Fruit fly (Drosophila melanogaster) whole organism, wandering third instar larva: ENCODE results near the gene CG16717.
A peak's percentile ranks its signal among the peaks of the same experiment; 100 is the strongest.

ENCODE experiments used
- Abd-B ChIP-seq: fragments of >200 bp; optimal IDR thresholded peaks from 2 replicates; lab custom pipeline; 2017; ENCODE audit warnings: missing biosample characterization, missing genetic modification characterization
- CG32264 ChIP-seq: fragments of 200-800 bp; sonication (Bioruptor generic); optimal IDR thresholded peaks from 2 replicates; lab custom pipeline; 2016; ENCODE audit warnings: missing biosample characterization, missing genetic modification characterization
- CrebA ChIP-seq: fragments of 200-800 bp; sonication (Bioruptor generic); optimal IDR thresholded peaks from 2 replicates; lab custom pipeline; 2016; ENCODE audit warnings: missing biosample characterization, mild to moderate bottlenecking, missing genetic modification characterization, borderline replicate concordance
- Dfd ChIP-seq: fragments of >200 bp; optimal IDR thresholded peaks from 2 replicates; lab custom pipeline; 2017; ENCODE audit warnings: missing biosample characterization, missing genetic modification characterization
- HLH106 ChIP-seq: fragments of 200-800 bp; optimal IDR thresholded peaks from 3 replicates; lab custom pipeline; 2019; ENCODE audit warnings: missing biosample characterization, mild to moderate bottlenecking, missing genetic modification characterization, moderate library complexity
- Hnf4 ChIP-seq: fragments of 200-800 bp; sonication (Bioruptor generic); optimal IDR thresholded peaks from 2 replicates; lab custom pipeline; 2016; ENCODE audit warnings: missing biosample characterization, mild to moderate bottlenecking, missing genetic modification characterization
- Hr78 ChIP-seq: fragments of >200 bp; optimal IDR thresholded peaks from 2 replicates; lab custom pipeline; 2017; ENCODE audit warnings: missing biosample characterization, missing genetic modification characterization
- Hr83 ChIP-seq: fragments of 200-300 bp; sonication (Bioruptor generic); optimal IDR thresholded peaks from 2 replicates; lab custom pipeline; 2016; ENCODE audit warnings: missing biosample characterization, mild to moderate bottlenecking, missing genetic modification characterization, moderate library complexity; ENCODE audit not compliant: poor library complexity, severe bottlenecking
- Jra ChIP-seq: sonication (Bioruptor generic); optimal IDR thresholded peaks from 2 replicates; lab custom pipeline; 2016; ENCODE audit warnings: missing biosample characterization, missing genetic modification characterization
- N ChIP-seq: fragments of >200 bp; optimal IDR thresholded peaks from 2 replicates; lab custom pipeline; 2018; ENCODE audit warnings: missing biosample characterization, missing external identifiers, missing genetic modification characterization
- Rel ChIP-seq, 2 experiments: fragments of 200-800 bp; sonication (Bioruptor generic) in 1 of 2; optimal IDR thresholded peaks; 2 replicates in 1 of 2; 3 replicates in 1 of 2; lab custom pipeline; 2016 to 2019; ENCODE audit warnings: mild to moderate bottlenecking in 2 of 2, missing biosample characterization in 2 of 2, missing genetic modification characterization in 2 of 2, moderate library complexity in 1 of 2
- br ChIP-seq: fragments of 200-800 bp; sonication (Bioruptor generic); optimal IDR thresholded peaks from 2 replicates; lab custom pipeline; 2016; ENCODE audit warnings: missing biosample characterization, missing genetic modification characterization
- brk ChIP-seq: fragments of 200-800 bp; sonication (Bioruptor generic); optimal IDR thresholded peaks from 2 replicates; lab custom pipeline; 2016; ENCODE audit warnings: missing biosample characterization, mild to moderate bottlenecking, missing genetic modification characterization
- dl ChIP-seq, 2 experiments: fragments of 175-275, 200-275 bp in 1 of 2; fragments of 200-275 bp in 1 of 2; sonication (Bioruptor generic); optimal IDR thresholded peaks; lab custom pipeline; 2018; ENCODE audit warnings: mild to moderate bottlenecking in 2 of 2, missing biosample characterization in 2 of 2, missing genetic modification characterization in 2 of 2, moderate library complexity in 2 of 2; ENCODE audit not compliant: partially characterized antibody in 2 of 2, insufficient read depth in 1 of 2
- dmrt93B ChIP-seq: fragments of 200-800 bp; sonication (Bioruptor generic); optimal IDR thresholded peaks from 2 replicates; lab custom pipeline; 2018; ENCODE audit warnings: missing biosample characterization, mild to moderate bottlenecking, missing genetic modification characterization
- dsf ChIP-seq: sonication (Bioruptor generic); optimal IDR thresholded peaks from 2 replicates; lab custom pipeline; 2016; ENCODE audit warnings: missing biosample characterization, missing genetic modification characterization, borderline replicate concordance
- ey ChIP-seq: fragments of 200-800 bp; sonication (Bioruptor generic); optimal IDR thresholded peaks from 2 replicates; lab custom pipeline; 2016; ENCODE audit warnings: missing biosample characterization, missing genetic modification characterization
- foxo ChIP-seq, 2 experiments: fragments of 200-800 bp; sonication (Bioruptor generic); optimal IDR thresholded peaks; 2 replicates in 1 of 2; 3 replicates in 1 of 2; lab custom pipeline; 2016 to 2017; ENCODE audit warnings: missing biosample characterization in 2 of 2, missing genetic modification characterization in 2 of 2
- fru ChIP-seq: fragments of 200-800 bp; sonication (Bioruptor generic); optimal IDR thresholded peaks from 3 replicates; lab custom pipeline; 2016; ENCODE audit warnings: missing biosample characterization, mild to moderate bottlenecking, missing genetic modification characterization
- jim ChIP-seq: fragments of 175-275, 200-325 bp; sonication (Bioruptor generic); optimal IDR thresholded peaks from 2 replicates; lab custom pipeline; 2016; ENCODE audit warnings: missing biosample characterization, mild to moderate bottlenecking, missing genetic modification characterization
- lola ChIP-seq: fragments of >200 bp; optimal IDR thresholded peaks from 2 replicates; lab custom pipeline; 2017; ENCODE audit warnings: missing biosample characterization, missing genetic modification characterization
- psq ChIP-seq: fragments of 200-800 bp; sonication (Bioruptor generic); optimal IDR thresholded peaks from 3 replicates; lab custom pipeline; 2017; ENCODE audit warnings: missing biosample characterization, mild to moderate bottlenecking, missing genetic modification characterization, moderate library complexity
- rgr ChIP-seq: fragments of 200-800 bp; sonication (Bioruptor generic); optimal IDR thresholded peaks from 3 replicates; lab custom pipeline; 2016; ENCODE audit warnings: missing biosample characterization, mild to moderate bottlenecking, missing genetic modification characterization
- sage ChIP-seq: fragments of 200-800 bp; sonication (Bioruptor generic); optimal IDR thresholded peaks from 2 replicates; lab custom pipeline; 2016; ENCODE audit warnings: missing biosample characterization, mild to moderate bottlenecking, missing genetic modification characterization
- sv ChIP-seq: fragments of 200-800 bp; sonication (Bioruptor generic); optimal IDR thresholded peaks from 3 replicates; lab custom pipeline; 2016; ENCODE audit warnings: missing biosample characterization, missing genetic modification characterization
- tai ChIP-seq: sonication (Bioruptor generic); optimal IDR thresholded peaks from 2 replicates; lab custom pipeline; 2016; ENCODE audit warnings: missing biosample characterization, missing genetic modification characterization

CG16717 gene

dm6 chr3L:9703495-9703894 is 24.5 kb downstream of the CG16717 start, which contains the start of gene CG6761:
Gene CG6761, minus strand, starts transcription at chr3L:9703595.
- TF ChIP-seq rgr (GFP tag; lab: Kevin White, UChicago) (no peak), ey (no peak), dmrt93B (GFP tag; lab: Kevin White, UChicago) (no peak), CrebA (GFP tag; lab: Kevin White, UChicago) (no peak), Rel (GFP tag; optimal IDR thresholded peaks at IDR 0.05; lab: Kevin White, UChicago) (no peak), Rel (tag; optimal IDR thresholded peaks at IDR 0.05; lab: Kevin White, UChicago) (no peak), N (GFP tag; lab: Kevin White, UChicago) (no peak), Hnf4 (GFP tag; lab: Kevin White, UChicago) (no peak), Hr78 (GFP tag; lab: Kevin White, UChicago) (no peak)

- TF ChIP-seq N (GFP tag; lab: Kevin White, UChicago) (no peak), fru (GFP tag; lab: Kevin White, UChicago) (no peak), sage (no peak), Rel (GFP tag; optimal IDR thresholded peaks at IDR 0.05; lab: Kevin White, UChicago) (no peak), Rel (tag; optimal IDR thresholded peaks at IDR 0.05; lab: Kevin White, UChicago) (peak; percentile 38), Jra (GFP tag; lab: Kevin White, UChicago) (no peak), dsf (no peak), brk (GFP tag; lab: Kevin White, UChicago) (no peak)
Observed at dm6 chr3L:9704162-9704748, 25.3 kb downstream of the CG16717 start, which contains the start of gene CG16711. Gene CG16711, plus strand, starts transcription at chr3L:9704331.

- TF ChIP-seq psq (GFP tag; lab: Kevin White, UChicago): no peak
- TF ChIP-seq Dfd (GFP tag; lab: Kevin White, UChicago): no peak
- no peak for TF ChIP-seq lola (GFP tag; lab: Kevin White, UChicago)
- TF ChIP-seq Abd-B (GFP tag; lab: Kevin White, UChicago): no peak
- no peak for TF ChIP-seq br (GFP tag; lab: Kevin White, UChicago)
- no peak for TF ChIP-seq CrebA (GFP tag; lab: Kevin White, UChicago)
- no peak for TF ChIP-seq sage
- TF ChIP-seq dl (GFP tag; optimal IDR thresholded peaks at IDR 0.05; lab: Kevin White, UChicago; ENCODE audit: insufficient read depth in 1 of 2, partially characterized antibody in 2 of 2): no peak
- no peak for TF ChIP-seq rgr (GFP tag; lab: Kevin White, UChicago)
- TF ChIP-seq dsf: no peak
- TF ChIP-seq Hr78 (GFP tag; lab: Kevin White, UChicago): no peak
- TF ChIP-seq foxo (GFP tag; optimal IDR thresholded peaks at IDR 0.05; lab: Kevin White, UChicago): no peak
- no peak for TF ChIP-seq tai (GFP tag; lab: Kevin White, UChicago)
- TF ChIP-seq Hr83 (GFP tag; lab: Kevin White, UChicago): no peak
Observed at dm6 chr3L:9705591-9705990, 26.6 kb downstream of the CG16717 start.

- TF ChIP-seq Abd-B (GFP tag; lab: Kevin White, UChicago): no peak
- TF ChIP-seq Dfd (GFP tag; lab: Kevin White, UChicago): peak; percentile 96
- no peak for TF ChIP-seq jim
- no peak for TF ChIP-seq rgr (GFP tag; lab: Kevin White, UChicago)
- TF ChIP-seq fru (GFP tag; lab: Kevin White, UChicago): no peak
- no peak for TF ChIP-seq CrebA (GFP tag; lab: Kevin White, UChicago)
- no peak for TF ChIP-seq sv
- TF ChIP-seq N (GFP tag; lab: Kevin White, UChicago): no peak
- TF ChIP-seq dl (GFP tag; optimal IDR thresholded peaks at IDR 0.05; lab: Kevin White, UChicago; ENCODE audit: insufficient read depth in 1 of 2, partially characterized antibody in 2 of 2): no peak
- TF ChIP-seq, all 38 proteins: peak for 1
Observed at dm6 chr3L:9708797-9709196, 29.8 kb downstream of the CG16717 start.

dm6 chr3L:9711203-9711602 is 32.2 kb downstream of the CG16717 start:
- TF ChIP-seq fru (GFP tag; lab: Kevin White, UChicago): no peak
- TF ChIP-seq ey: no peak
- TF ChIP-seq dmrt93B (GFP tag; lab: Kevin White, UChicago): no peak
- no peak for TF ChIP-seq HLH106 (tag; lab: Kevin White, UChicago)
- TF ChIP-seq Hnf4 (GFP tag; lab: Kevin White, UChicago): no peak
- TF ChIP-seq br (GFP tag; lab: Kevin White, UChicago): no peak
- no peak for TF ChIP-seq brk (GFP tag; lab: Kevin White, UChicago)
- TF ChIP-seq Rel (GFP tag; optimal IDR thresholded peaks at IDR 0.05; lab: Kevin White, UChicago): no peak
- peak; percentile 95 for TF ChIP-seq Rel (tag; optimal IDR thresholded peaks at IDR 0.05; lab: Kevin White, UChicago)
- no peak for TF ChIP-seq CG32264
